Fruit fly (Drosophila melanogaster) whole organism, embryonic: ENCODE measurements around the gene caps.
A peak's percentile ranks its signal among the peaks of the same experiment; 100 is the strongest.

ENCODE experiments used
- Ada2b ChIP-seq: fragments of 200-800 bp; sonication (Bioruptor generic); IDR thresholded peaks from 2 replicates; pipeline ENCODE4 v1.3.6; 2022; ENCODE audit warnings: missing biosample characterization, missing genetic modification characterization
- Aef1 ChIP-seq: fragments of 200-800 bp; sonication (Bioruptor generic); IDR thresholded peaks from 3 replicates; pipeline ENCODE4 v1.3.6; 2022; ENCODE audit warnings: missing biosample characterization, missing genetic modification characterization
- CG12071 ChIP-seq: fragments of 200-800 bp; sonication (Bioruptor generic); optimal IDR thresholded peaks from 3 replicates; lab custom pipeline; 2018; ENCODE audit warnings: missing biosample characterization, mild to moderate bottlenecking, missing genetic modification characterization
- CG14667 ChIP-seq: fragments of 200-800 bp; sonication (Bioruptor generic); IDR thresholded peaks from 2 replicates; pipeline ENCODE4 v1.3.6; 2022; ENCODE audit warnings: missing biosample characterization, missing genetic modification characterization
- CG14965 ChIP-seq: fragments of 200-800 bp; sonication (Bioruptor generic); optimal IDR thresholded peaks from 2 replicates; lab custom pipeline; 2016; ENCODE audit warnings: missing biosample characterization, missing genetic modification characterization, borderline replicate concordance
- CG15073 ChIP-seq: fragments of 200-800 bp; sonication (Bioruptor generic); optimal IDR thresholded peaks from 2 replicates; lab custom pipeline; 2016; ENCODE audit warnings: missing biosample characterization, missing genetic modification characterization
- CG15269 ChIP-seq: fragments of 200-800 bp; sonication (Bioruptor generic); optimal IDR thresholded peaks from 2 replicates; lab custom pipeline; 2018; ENCODE audit warnings: missing biosample characterization, mild to moderate bottlenecking, missing genetic modification characterization, moderate library complexity
- CG1603 ChIP-seq: fragments of 200-800 bp; sonication (Bioruptor generic); optimal IDR thresholded peaks from 2 replicates; lab custom pipeline; 2019; ENCODE audit warnings: missing biosample characterization, mild to moderate bottlenecking, missing genetic modification characterization, moderate library complexity
- CG17568 ChIP-seq: fragments of 200-800 bp; sonication (Bioruptor generic); optimal IDR thresholded peaks from 2 replicates; lab custom pipeline; 2018; ENCODE audit warnings: missing biosample characterization, mild to moderate bottlenecking, missing genetic modification characterization, moderate library complexity
- CG18764 ChIP-seq: fragments of 200-800 bp; sonication (Bioruptor generic); optimal IDR thresholded peaks from 3 replicates; lab custom pipeline; 2016; ENCODE audit warnings: missing biosample characterization, missing genetic modification characterization
- CG2875 ChIP-seq: fragments of 200-800 bp; sonication (Bioruptor generic); optimal IDR thresholded peaks from 2 replicates; lab custom pipeline; 2017; ENCODE audit warnings: missing biosample characterization, mild to moderate bottlenecking, missing genetic modification characterization, missing genetic modification reagents
- CG5180 ChIP-seq: fragments of 200-800 bp; sonication (Bioruptor generic); optimal IDR thresholded peaks from 3 replicates; lab custom pipeline; 2017; ENCODE audit warnings: missing biosample characterization, missing genetic modification characterization, mild to moderate bottlenecking, moderate library complexity, missing genetic modification reagents
- CG6689 ChIP-seq: fragments of 200-800 bp; sonication (Bioruptor generic); IDR thresholded peaks from 2 replicates; pipeline ENCODE4 v1.3.6; 2022; ENCODE audit warnings: missing biosample characterization, missing genetic modification characterization
- CG7271 ChIP-seq: fragments of 200-800 bp; sonication (Bioruptor generic); optimal IDR thresholded peaks from 2 replicates; lab custom pipeline; 2018; ENCODE audit warnings: missing biosample characterization, mild to moderate bottlenecking, missing genetic modification characterization, moderate library complexity
- CkIIα-i1 ChIP-seq: fragments of 200-800 bp; sonication (Bioruptor generic); IDR thresholded peaks from 2 replicates; pipeline ENCODE4 v1.3.6; 2022; ENCODE audit warnings: missing biosample characterization, missing genetic modification characterization
- D19A ChIP-seq: fragments of 200-800 bp; optimal IDR thresholded peaks from 3 replicates; lab custom pipeline; 2019; ENCODE audit warnings: missing biosample characterization, mild to moderate bottlenecking, missing genetic modification characterization, moderate library complexity
- Doc3 ChIP-seq: fragments of 200-800 bp; sonication (Bioruptor generic); IDR thresholded peaks from 3 replicates; pipeline ENCODE4 v1.3.6; 2022; ENCODE audit warnings: missing biosample characterization, missing genetic modification characterization; ENCODE audit not compliant: partially characterized antibody
- Dref ChIP-seq: fragments of 200-800 bp; sonication (Bioruptor generic); IDR thresholded peaks from 2 replicates; pipeline ENCODE4 v1.3.6; 2022; ENCODE audit warnings: missing biosample characterization, missing genetic modification characterization
- HHEX ChIP-seq: fragments of 200-800 bp; sonication (Bioruptor generic); optimal IDR thresholded peaks from 3 replicates; lab custom pipeline; 2017; ENCODE audit warnings: missing biosample characterization, mild to moderate bottlenecking, missing genetic modification characterization, missing genetic modification reagents
- Hand ChIP-seq: fragments of 200-800 bp; sonication (Bioruptor generic); optimal IDR thresholded peaks from 2 replicates; lab custom pipeline; 2017; ENCODE audit warnings: mild to moderate bottlenecking, missing biosample characterization, missing genetic modification reagents, missing genetic modification characterization
- Hr3 ChIP-seq: fragments of 200-800 bp; sonication (Bioruptor generic); optimal IDR thresholded peaks from 3 replicates; lab custom pipeline; 2016; ENCODE audit warnings: missing biosample characterization, missing genetic modification characterization
- Hsf ChIP-seq: fragments of 200-800 bp; sonication (Bioruptor generic); optimal IDR thresholded peaks from 3 replicates; lab custom pipeline; 2016; ENCODE audit warnings: missing biosample characterization, missing genetic modification characterization
- MTF-1 ChIP-seq: fragments of 200-800 bp; sonication (Bioruptor generic); optimal IDR thresholded peaks from 2 replicates; lab custom pipeline; 2018; ENCODE audit warnings: missing biosample characterization, mild to moderate bottlenecking, missing genetic modification characterization, borderline replicate concordance
- Myb ChIP-seq: fragments of 200-800 bp; sonication (Bioruptor generic); optimal IDR thresholded peaks from 2 replicates; lab custom pipeline; 2016; ENCODE audit warnings: missing biosample characterization, missing genetic modification characterization
- PHDP ChIP-seq: fragments of 200-800 bp; sonication (Bioruptor generic); optimal IDR thresholded peaks from 3 replicates; lab custom pipeline; 2018; ENCODE audit warnings: missing biosample characterization, mild to moderate bottlenecking, missing genetic modification characterization, moderate library complexity
- Ravus ChIP-seq: fragments of 200-800 bp; sonication (Bioruptor generic); IDR thresholded peaks from 2 replicates; pipeline ENCODE4 v1.3.6; 2022; ENCODE audit warnings: missing biosample characterization, missing genetic modification characterization
- Rx ChIP-seq: fragments of 200-800 bp; sonication (Bioruptor generic); IDR thresholded peaks from 2 replicates; pipeline ENCODE4 v1.3.6; 2022; ENCODE audit warnings: missing biosample characterization, missing genetic modification characterization
- Sox102F ChIP-seq: fragments of 200-800 bp; sonication (Bioruptor generic); optimal IDR thresholded peaks from 2 replicates; lab custom pipeline; 2018; ENCODE audit warnings: missing biosample characterization, mild to moderate bottlenecking, missing genetic modification characterization, moderate library complexity
- Ssrp ChIP-seq: fragments of 200-800 bp; sonication (Bioruptor generic); optimal IDR thresholded peaks from 2 replicates; lab custom pipeline; 2018; ENCODE audit warnings: missing biosample characterization, mild to moderate bottlenecking, missing genetic modification characterization, moderate library complexity
- Stat92E ChIP-seq, 3 experiments: fragments of >200 bp in 2 of 3; fragments of 200-800 bp in 1 of 3; sonication (Bioruptor generic) in 1 of 3; optimal IDR thresholded peaks; 2 replicates each; lab custom pipeline; 2017 to 2019; ENCODE audit warnings: missing biosample characterization in 3 of 3, missing genetic modification characterization in 3 of 3, mild to moderate bottlenecking in 1 of 3, moderate library complexity in 1 of 3
- Vsx1 ChIP-seq: fragments of 200-800 bp; sonication (Bioruptor generic); optimal IDR thresholded peaks from 2 replicates; lab custom pipeline; 2017; ENCODE audit warnings: missing biosample characterization, mild to moderate bottlenecking, missing genetic modification characterization, missing genetic modification reagents
- bab2 ChIP-seq: fragments of 200-800 bp; sonication (Bioruptor generic); optimal IDR thresholded peaks from 2 replicates; lab custom pipeline; 2016; ENCODE audit warnings: missing biosample characterization, missing genetic modification characterization
- chif ChIP-seq, 2 experiments: fragments of 200-800 bp; sonication (Bioruptor generic); optimal IDR thresholded peaks; 3 replicates each; lab custom pipeline; 2016; ENCODE audit warnings: missing biosample characterization in 2 of 2, missing genetic modification characterization in 2 of 2
- dan ChIP-seq: fragments of 200-800 bp; sonication (Bioruptor generic); IDR thresholded peaks from 2 replicates; pipeline ENCODE4 v1.3.6; 2022; ENCODE audit warnings: missing biosample characterization, missing genetic modification characterization
- emc ChIP-seq: fragments of 200-800 bp; sonication (Bioruptor generic); optimal IDR thresholded peaks from 2 replicates; lab custom pipeline; 2016; ENCODE audit warnings: missing biosample characterization, missing genetic modification characterization
- fd102C ChIP-seq: fragments of 200-800 bp; sonication (Bioruptor generic); optimal IDR thresholded peaks from 2 replicates; lab custom pipeline; 2018; ENCODE audit warnings: missing biosample characterization, mild to moderate bottlenecking, missing genetic modification characterization, moderate library complexity
- gem ChIP-seq: fragments of 200-800 bp; sonication (Bioruptor generic); optimal IDR thresholded peaks from 2 replicates; lab custom pipeline; 2019; ENCODE audit warnings: missing biosample characterization, mild to moderate bottlenecking, missing genetic modification characterization, moderate library complexity
- grau ChIP-seq: fragments of 200-800 bp; optimal IDR thresholded peaks from 3 replicates; lab custom pipeline; 2019; ENCODE audit warnings: missing biosample characterization, mild to moderate bottlenecking, missing genetic modification characterization, moderate library complexity
- mld ChIP-seq: fragments of 200-800 bp; sonication (Bioruptor generic); IDR thresholded peaks from 3 replicates; pipeline ENCODE4 v1.3.6; 2022; ENCODE audit warnings: missing biosample characterization, missing genetic modification characterization; ENCODE audit not compliant: partially characterized antibody
- nmo ChIP-seq: fragments of 200-800 bp; sonication (Bioruptor generic); optimal IDR thresholded peaks from 2 replicates; lab custom pipeline; 2018; ENCODE audit warnings: missing biosample characterization, mild to moderate bottlenecking, missing genetic modification characterization, moderate library complexity
- phol ChIP-seq: fragments of 200-800 bp; sonication (Bioruptor generic); optimal IDR thresholded peaks from 3 replicates; lab custom pipeline; 2018; ENCODE audit warnings: missing biosample characterization, mild to moderate bottlenecking, missing genetic modification characterization, moderate library complexity
- ranshi ChIP-seq: fragments of 200-800 bp; sonication (Bioruptor generic); IDR thresholded peaks from 2 replicates; pipeline ENCODE4 v1.3.6; 2022; ENCODE audit warnings: missing biosample characterization, missing genetic modification characterization
- sc ChIP-seq, 3 experiments: fragments of >200 bp in 2 of 3; fragments of 200-800 bp in 1 of 3; sonication (Bioruptor generic) in 1 of 3; optimal IDR thresholded peaks; 2 replicates in 2 of 3; 3 replicates in 1 of 3; lab custom pipeline; 2017; ENCODE audit warnings: mild to moderate bottlenecking in 1 of 3, missing biosample characterization in 1 of 3, missing genetic modification characterization in 1 of 3, missing genetic modification reagents in 1 of 3
- seq ChIP-seq: fragments of 200-800 bp; sonication (Bioruptor generic); IDR thresholded peaks from 2 replicates; pipeline ENCODE4 v1.3.6; 2022; ENCODE audit warnings: missing biosample characterization, missing genetic modification characterization
- sisA ChIP-seq: fragments of 200-800 bp; sonication (Bioruptor generic); IDR thresholded peaks from 2 replicates; pipeline ENCODE4 v1.3.6; 2022; ENCODE audit warnings: missing biosample characterization, missing genetic modification characterization
- sqz ChIP-seq: fragments of 200-800 bp; sonication (Bioruptor generic); optimal IDR thresholded peaks from 3 replicates; lab custom pipeline; 2018; ENCODE audit warnings: missing biosample characterization, mild to moderate bottlenecking, missing genetic modification characterization
- stwl ChIP-seq: fragments of 200-800 bp; sonication (Bioruptor generic); optimal IDR thresholded peaks from 3 replicates; lab custom pipeline; 2018; ENCODE audit warnings: missing biosample characterization, mild to moderate bottlenecking, missing genetic modification characterization, moderate library complexity
- tna ChIP-seq: fragments of 200-800 bp; sonication (Bioruptor generic); IDR thresholded peaks from 2 replicates; pipeline ENCODE4 v1.3.6; 2022; ENCODE audit warnings: missing biosample characterization, missing genetic modification characterization; ENCODE audit not compliant: partially characterized antibody
- zf30C ChIP-seq: fragments of 200-800 bp; sonication (Bioruptor generic); optimal IDR thresholded peaks from 3 replicates; lab custom pipeline; 2018; ENCODE audit warnings: missing biosample characterization, mild to moderate bottlenecking, missing genetic modification characterization

Gene caps

dm6 chr3L:13189280-13189679 is 39.2 kb upstream of the caps start (continued):
- TF ChIP-seq Dref (GFP tag; lab: Robert Waterston, UW): no peak
- peak; percentile 44 for TF ChIP-seq MTF-1 (GFP tag; lab: Kevin White, UChicago)
- no peak for TF ChIP-seq CG17568
- TF ChIP-seq CG2875 (GFP tag; lab: Kevin White, UChicago): peak; percentile 19
- peak in 1 of 2 experiments; percentile 64 for TF ChIP-seq chif (GFP tag; optimal IDR thresholded peaks at IDR 0.05; lab: Kevin White, UChicago)
- TF ChIP-seq stwl (tag; lab: Kevin White, UChicago): peak; percentile 4
- TF ChIP-seq sc (optimal IDR thresholded peaks at IDR 0.05; lab: Kevin White, UChicago): no peak
- peak; percentile 40 for TF ChIP-seq sc (GFP tag; optimal IDR thresholded peaks at IDR 0.05; lab: Kevin White, UChicago)
- no peak for TF ChIP-seq CG7271 (tag; lab: Kevin White, UChicago)
- TF ChIP-seq Doc3 (GFP tag; lab: Robert Waterston, UW): no peak
- 0 out of 2 replicates have a peak, but pooled peaks have one; percentile 15 for TF ChIP-seq CG14667 (GFP tag; lab: Robert Waterston, UW)
- TF ChIP-seq Stat92E (GFP tag; optimal IDR thresholded peaks at IDR 0.05; lab: Kevin White, UChicago): peak in 1 of 3 experiments; percentile 50
- TF ChIP-seq Hr3: peak; percentile 38
- 0 out of 2 replicates have a peak, but pooled peaks have one; percentile 18 for TF ChIP-seq Rx
- peak; percentile 9 for TF ChIP-seq CG18764
- peak; percentile 82 for TF ChIP-seq phol (tag; lab: Kevin White, UChicago)
- no peak for TF ChIP-seq Ada2b
- peak; percentile 78 for TF ChIP-seq zf30C (GFP tag; lab: Kevin White, UChicago)
- TF ChIP-seq Aef1 (GFP tag; lab: Robert Waterston, UW): no peak
- TF ChIP-seq CG14965 (GFP tag; lab: Kevin White, UChicago): peak; percentile 25
- peak; percentile 43 for TF ChIP-seq grau (tag; lab: Kevin White, UChicago)
- peak; percentile 69 for TF ChIP-seq CG6689
- TF ChIP-seq CG12071: peak; percentile 32
- TF ChIP-seq Hand (GFP tag; lab: Kevin White, UChicago): no peak
- TF ChIP-seq CG5180: peak; percentile 17
- peak; percentile 70 for TF ChIP-seq gem (tag; lab: Kevin White, UChicago)
- peak; percentile 1 for TF ChIP-seq Vsx1 (GFP tag; lab: Kevin White, UChicago)
- peak; percentile 59 for TF ChIP-seq dan (GFP tag; lab: Robert Waterston, UW)
- no peak for TF ChIP-seq Ravus (GFP tag; lab: Robert Waterston, UW)
- TF ChIP-seq Ssrp: peak; percentile 29
- TF ChIP-seq sisA (GFP tag; lab: Robert Waterston, UW): peak; percentile 64
- TF ChIP-seq sqz: peak; percentile 52
- TF ChIP-seq CG1603 (tag; lab: Kevin White, UChicago): peak; percentile 38
- no peak for TF ChIP-seq Myb
- TF ChIP-seq D19A (tag; lab: Kevin White, UChicago): peak; percentile 71
- TF ChIP-seq HHEX: peak; percentile 36
- peak; percentile 5 for TF ChIP-seq Sox102F (GFP tag; lab: Kevin White, UChicago)
- TF ChIP-seq mld (GFP tag; lab: Robert Waterston, UW): no peak
- TF ChIP-seq CkIIα-i1 (GFP tag; lab: Robert Waterston, UW): no peak
- TF ChIP-seq fd102C (GFP tag; lab: Kevin White, UChicago): no peak
- TF ChIP-seq nmo: peak; percentile 80
- TF ChIP-seq PHDP: peak; percentile 17
- TF ChIP-seq bab2: peak; percentile 18
- no peak for TF ChIP-seq seq (GFP tag; lab: Robert Waterston, UW)
- TF ChIP-seq CG15073 (GFP tag; lab: Kevin White, UChicago): no peak
- no peak for TF ChIP-seq CG15269 (tag; lab: Kevin White, UChicago)
- no peak for TF ChIP-seq tna (GFP tag; lab: Robert Waterston, UW)
- TF ChIP-seq Hsf (GFP tag; lab: Kevin White, UChicago): peak; percentile 9
- peak; percentile 36; the same call in 1 of the 2 replicates for TF ChIP-seq ranshi (GFP tag; lab: Robert Waterston, UW)
- TF ChIP-seq emc: no peak
